Fruit fly (Drosophila melanogaster): ENCODE data around the gene CG33965.

The CG33965 gene

dm6 chr3L:1193123-1193844 lies 39.4 kb upstream of the CG33965 start, which contains the start of gene Trhn (continued):
- TF ChIP-seq zf30C (GFP tag; optimal IDR thresholded peaks at IDR 0.05) (no peak), YL-1 (GFP tag; optimal IDR thresholded peaks at IDR 0.05) (no peak), Bgb (GFP tag; IDR thresholded peaks at IDR 0.05; ENCODE audit: partially characterized antibody) (no peak), CG3726 (GFP tag; IDR thresholded peaks at IDR 0.05) (no peak), ind (GFP tag; optimal IDR thresholded peaks at IDR 0.05) (no peak), CG18011 (GFP tag; optimal IDR thresholded peaks at IDR 0.05) (no peak), sisA (GFP tag; IDR thresholded peaks at IDR 0.05) (no peak), Opbp (GFP tag; IDR thresholded peaks at IDR 0.05; ENCODE audit: partially characterized antibody) (no peak), ara (GFP tag; IDR thresholded peaks at IDR 0.05) (no peak), Eip74EF (GFP tag; optimal IDR thresholded peaks at IDR 0.05) (no peak), CG4328 (GFP tag; optimal IDR thresholded peaks at IDR 0.05) (no peak), Asciz (GFP tag; optimal IDR thresholded peaks at IDR 0.05) (no peak), slbo (GFP tag; IDR thresholded peaks at IDR 0.05) (no peak), HmgZ (tag; optimal IDR thresholded peaks at IDR 0.05) (no peak), CG9215 (GFP tag; IDR thresholded peaks at IDR 0.05) (no peak), emc (GFP tag; optimal IDR thresholded peaks at IDR 0.05) (no peak), CG34422 (GFP tag; IDR thresholded peaks at IDR 0.05) (no peak), unc-4 (GFP tag; IDR thresholded peaks at IDR 0.05; ENCODE audit: partially characterized antibody) (no peak), tll (GFP tag; optimal IDR thresholded peaks at IDR 0.05) (no peak), salm (tag; optimal IDR thresholded peaks at IDR 0.05) (no peak), CG32532 (GFP tag; IDR thresholded peaks at IDR 0.05) (no peak), Gug (GFP tag; IDR thresholded peaks at IDR 0.05) (no peak), CG9817 (tag; optimal IDR thresholded peaks at IDR 0.05) (no peak), Mes4 (GFP tag; optimal IDR thresholded peaks at IDR 0.05) (no peak), CG12744 (GFP tag; optimal IDR thresholded peaks at IDR 0.05) (no peak), psq (GFP tag; optimal IDR thresholded peaks at IDR 0.05) (no peak), CG4282 (GFP tag; optimal IDR thresholded peaks at IDR 0.05) (no peak), CG7839 (tag; optimal IDR thresholded peaks at IDR 0.05) (peak; percentile 29), vvl (GFP tag; IDR thresholded peaks at IDR 0.05) (peak; percentile 21; the same call in 1 of the 2 replicates), CG14014 (GFP tag; IDR thresholded peaks at IDR 0.05) (0 out of 2 replicates have a peak, but pooled peaks have one; percentile 16), gsb (GFP tag; IDR thresholded peaks at IDR 0.05) (no peak), CG31224 (GFP tag; IDR thresholded peaks at IDR 0.05) (no peak), tio (GFP tag; optimal IDR thresholded peaks at IDR 0.05) (no peak), slp2 (GFP tag; optimal IDR thresholded peaks at IDR 0.05) (no peak), Fer3 (tag; optimal IDR thresholded peaks at IDR 0.05) (peak; percentile 21), trh (GFP tag; optimal IDR thresholded peaks at IDR 0.05) (no peak), CG3065 (GFP tag; optimal IDR thresholded peaks at IDR 0.05) (no peak), grau (tag; optimal IDR thresholded peaks at IDR 0.05) (peak; percentile 25), chinmo (GFP tag; IDR thresholded peaks at IDR 0.05; ENCODE audit: partially characterized antibody) (no peak), Fer1 (GFP tag; optimal IDR thresholded peaks at IDR 0.05) (peak; percentile 38), crp (GFP tag; optimal IDR thresholded peaks at IDR 0.05) (no peak), gro (GFP tag; optimal IDR thresholded peaks at IDR 0.05) (no peak), CG15011 (GFP tag; optimal IDR thresholded peaks at IDR 0.05) (no peak), Dip3 (GFP tag; optimal IDR thresholded peaks at IDR 0.05) (no peak), Aef1 (GFP tag; IDR thresholded peaks at IDR 0.05) (no peak), CG16813 (GFP tag; IDR thresholded peaks at IDR 0.05; ENCODE audit: partially characterized antibody) (no peak), CG3163 (GFP tag; optimal IDR thresholded peaks at IDR 0.05) (no peak), pros (GFP tag; optimal IDR thresholded peaks at IDR 0.05) (no peak), Scr (GFP tag; IDR thresholded peaks at IDR 0.05; ENCODE audit: partially characterized antibody) (no peak), GATAe (GFP tag; conservative IDR thresholded peaks at IDR 0.05) (no peak)
